Worm (Caenorhabditis elegans) whole organism, L1 larva: ENCODE results near the gene T26E4.3.

Experiments
- C34B4.2 ChIP-seq: sonication (generic microtip); optimal IDR thresholded peaks from 2 replicates; lab custom pipeline; 2017; ENCODE audit warnings: mild to moderate bottlenecking, missing genetic modification characterization, missing compliant biosample characterization
- Y116A8C.19 ChIP-seq: sonication (generic microtip); optimal IDR thresholded peaks from 2 replicates; lab custom pipeline; 2016; ENCODE audit warnings: missing compliant biosample characterization, missing genetic modification characterization, borderline replicate concordance
- alr-1 ChIP-seq: fragments of 200-800 bp; sonication (Bioruptor generic); optimal IDR thresholded peaks from 2 replicates; lab custom pipeline; 2018; ENCODE audit warnings: borderline replicate concordance, mild to moderate bottlenecking, missing genetic modification characterization, missing compliant biosample characterization
- aly-2 ChIP-seq: fragments of 150-350 bp; optimal IDR thresholded peaks from 2 replicates; lab custom pipeline; 2014; ENCODE audit warnings: missing biosample characterization, missing genetic modification characterization
- ama-1 ChIP-seq: fragments of 150-350 bp; optimal IDR thresholded peaks from 2 replicates; lab custom pipeline; 2014
- ceh-63 ChIP-seq: fragments of 200-800 bp; sonication (Bioruptor generic); optimal IDR thresholded peaks from 2 replicates; lab custom pipeline; 2018; ENCODE audit warnings: mild to moderate bottlenecking, missing genetic modification characterization, missing compliant biosample characterization
- ceh-82 ChIP-seq, 3 experiments: fragments of 150-350 bp in 1 of 3; sonication (generic microtip) in 2 of 3; optimal IDR thresholded peaks; 2 replicates each; lab custom pipeline; 2014 to 2017; ENCODE audit warnings: missing biosample characterization in 3 of 3, missing genetic modification characterization in 3 of 3
- ceh-88 ChIP-seq: fragments of 200-800 bp; sonication (Bioruptor generic); IDR thresholded peaks from 2 replicates; pipeline ENCODE4 v1.3.6; 2022; ENCODE audit warnings: missing genetic modification characterization, missing compliant biosample characterization
- dpl-1 ChIP-seq, 3 experiments: fragments of 150-350 bp in 2 of 3; sonication (generic microtip) in 1 of 3; optimal IDR thresholded peaks; 2 replicates each; lab custom pipeline; 2014 to 2017; ENCODE audit warnings: missing biosample characterization in 3 of 3, missing genetic modification characterization in 3 of 3, missing genetic modification reagents in 3 of 3
- egl-13 ChIP-seq: sonication (generic microtip); optimal IDR thresholded peaks from 2 replicates; lab custom pipeline; 2016; ENCODE audit warnings: missing genotype, missing genetic modification reagents, missing genetic modification characterization, missing compliant biosample characterization
- elt-2 ChIP-seq: sonication (generic microtip); optimal IDR thresholded peaks from 2 replicates; lab custom pipeline; 2016; ENCODE audit warnings: missing genetic modification characterization, mild to moderate bottlenecking, inconsistent platforms, missing compliant biosample characterization, missing genetic modification reagents
- ets-5 ChIP-seq: fragments of 200-800 bp; sonication (Bioruptor generic); IDR thresholded peaks from 2 replicates; pipeline ENCODE4 v1.3.6; 2022; ENCODE audit warnings: missing genetic modification characterization, missing compliant biosample characterization
- fkh-10 ChIP-seq: sonication (generic microtip); optimal IDR thresholded peaks from 2 replicates; lab custom pipeline; 2017; ENCODE audit warnings: missing biosample characterization, missing genetic modification reagents, missing genetic modification characterization
- fkh-4 ChIP-seq: sonication (generic microtip); optimal IDR thresholded peaks from 2 replicates; lab custom pipeline; 2016; ENCODE audit warnings: missing compliant biosample characterization, missing genetic modification characterization, borderline replicate concordance
- fkh-8 ChIP-seq: sonication (generic microtip); optimal IDR thresholded peaks from 2 replicates; lab custom pipeline; 2016; ENCODE audit warnings: mild to moderate bottlenecking, missing genetic modification characterization, missing compliant biosample characterization
- hlh-4 ChIP-seq: sonication (generic microtip); optimal IDR thresholded peaks from 2 replicates; lab custom pipeline; 2016; ENCODE audit warnings: mild to moderate bottlenecking, missing genetic modification characterization, missing compliant biosample characterization
- irx-1 ChIP-seq: sonication (generic microtip); optimal IDR thresholded peaks from 2 replicates; lab custom pipeline; 2016; ENCODE audit warnings: missing genetic modification characterization, missing compliant biosample characterization
- isw-1 ChIP-seq: fragments of 200-800 bp; sonication (Bioruptor generic); IDR thresholded peaks from 2 replicates; pipeline ENCODE4 v1.3.6; 2022; ENCODE audit warnings: missing genetic modification characterization, missing compliant biosample characterization
- jun-1 ChIP-seq: fragments of 150-350 bp; optimal IDR thresholded peaks from 2 replicates; lab custom pipeline; 2014; ENCODE audit warnings: missing biosample characterization, missing genetic modification reagents, missing genetic modification characterization
- lin-15B ChIP-seq: fragments of 150-350 bp; sonication (generic microtip); optimal IDR thresholded peaks from 3 replicates; lab custom pipeline; 2014; ENCODE audit warnings: missing biosample characterization, missing genetic modification characterization
- lin-35 ChIP-seq, 2 experiments: fragments of 150-350 bp; optimal IDR thresholded peaks; 2 replicates each; lab custom pipeline; 2014; ENCODE audit warnings: missing biosample characterization in 2 of 2, missing genetic modification characterization in 2 of 2, missing genetic modification reagents in 2 of 2
- lin-39 ChIP-seq: fragments of 150-350 bp; optimal IDR thresholded peaks from 2 replicates; lab custom pipeline; 2014; ENCODE audit warnings: missing biosample characterization, missing genetic modification reagents, missing genetic modification characterization
- mdl-1 ChIP-seq, 2 experiments: fragments of 150-350 bp; optimal IDR thresholded peaks; 2 replicates each; lab custom pipeline; 2014 to 2017; ENCODE audit warnings: missing biosample characterization in 2 of 2, missing genetic modification characterization in 2 of 2, inconsistent platforms in 1 of 2
- mef-2 ChIP-seq: fragments of 150-350 bp; optimal IDR thresholded peaks from 2 replicates; lab custom pipeline; 2014; ENCODE audit warnings: missing biosample characterization, missing genetic modification characterization
- mep-1 ChIP-seq: fragments of 150-350 bp; optimal IDR thresholded peaks from 2 replicates; lab custom pipeline; 2014; ENCODE audit warnings: missing biosample characterization, missing genetic modification characterization
- nhr-11 ChIP-seq: fragments of 150-350 bp; optimal IDR thresholded peaks from 2 replicates; lab custom pipeline; 2014; ENCODE audit warnings: missing biosample characterization, missing genetic modification characterization
- nhr-12 ChIP-seq: sonication (generic microtip); optimal IDR thresholded peaks from 2 replicates; lab custom pipeline; 2017; ENCODE audit warnings: missing biosample characterization, missing genetic modification characterization
- nhr-20 ChIP-seq: sonication (generic microtip); optimal IDR thresholded peaks from 2 replicates; lab custom pipeline; 2016; ENCODE audit warnings: mild to moderate bottlenecking, missing genetic modification characterization, missing compliant biosample characterization
- nhr-237 ChIP-seq: fragments of 150-350 bp; optimal IDR thresholded peaks from 2 replicates; lab custom pipeline; 2014; ENCODE audit warnings: missing biosample characterization, missing genetic modification characterization
- nhr-28 ChIP-seq: fragments of 150-350 bp; optimal IDR thresholded peaks from 2 replicates; lab custom pipeline; 2014; ENCODE audit warnings: missing biosample characterization, missing genetic modification characterization
- nhr-71 ChIP-seq: sonication (generic microtip); optimal IDR thresholded peaks from 2 replicates; lab custom pipeline; 2016; ENCODE audit warnings: mild to moderate bottlenecking, missing genetic modification characterization, moderate library complexity, missing compliant biosample characterization
- nhr-76 ChIP-seq: sonication (generic microtip); optimal IDR thresholded peaks from 2 replicates; lab custom pipeline; 2017; ENCODE audit warnings: missing biosample characterization, missing genetic modification characterization
- nhr-84 ChIP-seq: sonication (generic microtip); optimal IDR thresholded peaks from 2 replicates; lab custom pipeline; 2017; ENCODE audit warnings: missing biosample characterization, missing genetic modification characterization
- nhr-85 ChIP-seq: sonication (generic microtip); peaks from one replicate; lab custom pipeline; 2016; ENCODE audit warnings: missing genetic modification characterization, inconsistent platforms, missing compliant biosample characterization
- pag-3 ChIP-seq: sonication (generic microtip); optimal IDR thresholded peaks from 2 replicates; lab custom pipeline; 2017; ENCODE audit warnings: missing genetic modification characterization, mild to moderate bottlenecking, missing compliant biosample characterization, antibody characterized with exemption, borderline replicate concordance; ENCODE audit not compliant: insufficient read depth
- pax-3 ChIP-seq: fragments of 200-800 bp; sonication (Bioruptor generic); optimal IDR thresholded peaks from 2 replicates; lab custom pipeline; 2018; ENCODE audit warnings: mild to moderate bottlenecking, missing genetic modification characterization, moderate library complexity, missing compliant biosample characterization
- pqm-1 ChIP-seq: sonication (generic microtip); optimal IDR thresholded peaks from 3 replicates; lab custom pipeline; 2017; ENCODE audit warnings: missing biosample characterization, missing genetic modification characterization
- rnt-1 ChIP-seq: sonication (generic microtip); optimal IDR thresholded peaks from 2 replicates; lab custom pipeline; 2016; ENCODE audit warnings: mild to moderate bottlenecking, missing genetic modification characterization, moderate library complexity, missing compliant biosample characterization
- skn-1 ChIP-seq: fragments of 150-350 bp; optimal IDR thresholded peaks from 2 replicates; lab custom pipeline; 2014; ENCODE audit warnings: missing biosample characterization, missing genetic modification characterization
- snpc-4 ChIP-seq: fragments of 150-350 bp; optimal IDR thresholded peaks from 2 replicates; lab custom pipeline; 2014; ENCODE audit warnings: missing biosample characterization, missing genetic modification characterization
- sox-4 ChIP-seq: sonication (generic microtip); optimal IDR thresholded peaks from 2 replicates; lab custom pipeline; 2016; ENCODE audit warnings: missing genetic modification characterization, missing compliant biosample characterization
- sptf-1 ChIP-seq: fragments of 150-350 bp; optimal IDR thresholded peaks from 2 replicates; lab custom pipeline; 2014; ENCODE audit warnings: missing biosample characterization, missing genetic modification characterization
- tbx-2 ChIP-seq: sonication (generic microtip); optimal IDR thresholded peaks from 2 replicates; lab custom pipeline; 2016; ENCODE audit warnings: missing genetic modification characterization, missing compliant biosample characterization
- unc-130 ChIP-seq: fragments of 150-350 bp; optimal IDR thresholded peaks from 2 replicates; lab custom pipeline; 2017; ENCODE audit warnings: missing biosample characterization, missing genetic modification characterization, inconsistent platforms
- unc-62 ChIP-seq: fragments of 150-350 bp; optimal IDR thresholded peaks from 2 replicates; lab custom pipeline; 2014; ENCODE audit warnings: missing biosample characterization, missing genetic modification reagents, missing genetic modification characterization
- vab-15 ChIP-seq: sonication (generic microtip); optimal IDR thresholded peaks from 2 replicates; lab custom pipeline; 2017; ENCODE audit warnings: missing genotype, mild to moderate bottlenecking, missing genetic modification characterization, missing compliant biosample characterization
- xbp-1 ChIP-seq: sonication (generic microtip); optimal IDR thresholded peaks from 2 replicates; lab custom pipeline; 2016; ENCODE audit warnings: missing genetic modification characterization, missing compliant biosample characterization
- zip-4 ChIP-seq: fragments of 200-800 bp; sonication (Bioruptor generic); optimal IDR thresholded peaks from 2 replicates; lab custom pipeline; 2018; ENCODE audit warnings: mild to moderate bottlenecking, missing genetic modification characterization, moderate library complexity, missing compliant biosample characterization
- ztf-11 ChIP-seq, 2 experiments: sonication (generic microtip); optimal IDR thresholded peaks; 2 replicates each; lab custom pipeline; 2016 to 2017; ENCODE audit warnings: missing genetic modification characterization in 2 of 2, missing biosample characterization in 1 of 2, missing compliant biosample characterization in 1 of 2
- ztf-4 ChIP-seq: fragments of 150-350 bp; optimal IDR thresholded peaks from 2 replicates; lab custom pipeline; 2014; ENCODE audit warnings: missing biosample characterization, missing genetic modification characterization

Gene T26E4.3

DNA sequence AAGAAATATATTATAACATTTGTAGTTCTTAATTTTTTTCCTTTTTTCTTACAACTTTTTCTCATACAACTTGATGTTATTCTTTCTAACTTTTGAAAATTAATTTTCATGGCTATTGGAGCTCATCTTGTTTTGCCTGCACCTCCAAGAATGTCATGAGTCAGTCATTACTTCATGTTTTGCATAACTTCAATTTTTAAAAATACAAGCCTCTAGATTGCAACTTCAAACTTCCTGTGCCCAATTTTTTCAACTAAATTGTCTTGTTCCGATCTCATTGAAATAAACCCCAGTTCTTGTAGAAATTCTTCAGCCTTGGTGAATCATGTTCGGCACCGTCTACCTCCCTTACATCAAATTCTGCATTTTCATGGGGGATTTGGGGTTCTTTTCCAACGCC is 24.1 kb upstream of the T26E4.3 start, which contains the start of gene str-9:
Gene str-9, plus strand, starts transcription at position 301 of the 400 bp plus-strand sequence.
- TF ChIP-seq zip-4 (GFP tag; lab: Kevin White, UChicago) (no peak), nhr-20 (tag; lab: Kevin White, UChicago) (no peak), mdl-1 (tag; optimal IDR thresholded peaks at IDR 0.05; lab: Kevin White, UChicago) (no peak), ama-1 (lab: Kevin White, UChicago) (no peak), pax-3 (tag; lab: Kevin White, UChicago) (no peak)

DNA sequence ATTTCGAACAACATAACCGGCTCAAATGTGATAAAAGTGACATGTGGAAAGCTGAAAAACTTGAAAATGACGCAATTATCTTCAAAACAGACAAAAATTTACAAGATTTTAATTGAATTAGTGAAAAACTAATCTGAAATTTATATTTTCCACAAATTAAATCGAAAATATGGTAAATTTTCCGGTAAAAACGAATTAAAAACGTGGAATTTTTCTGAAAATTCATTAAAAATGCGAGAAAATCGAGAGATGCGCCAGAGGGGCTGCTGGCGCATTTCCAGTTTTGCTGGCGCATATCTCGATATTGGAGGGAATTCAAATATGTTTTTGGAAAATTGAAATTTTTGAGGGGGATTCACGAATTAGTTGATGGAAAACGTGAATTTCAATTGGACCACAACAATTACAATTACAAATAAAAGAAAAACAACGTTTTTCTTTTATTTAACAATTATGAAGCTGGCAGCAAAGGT is 16.4 kb upstream of the T26E4.3 start, which contains the start of the genes haf-3 and F57A10.2:
Gene haf-3, minus strand, starts transcription at position 51 of the 473 bp plus-strand sequence.
Gene F57A10.2, plus strand, starts transcription at position 454 of the 473 bp plus-strand sequence.
- TF ChIP-seq unc-130 (tag; lab: Kevin White, UChicago) = peak; percentile 90
- TF ChIP-seq alr-1 (tag; lab: Kevin White, UChicago) = no peak
- peak; percentile 92 for TF ChIP-seq egl-13 (tag; lab: Kevin White, UChicago)
- no peak for TF ChIP-seq nhr-76 (tag; lab: Kevin White, UChicago)
- TF ChIP-seq sox-4 = peak; percentile 87
- peak; percentile 94 for TF ChIP-seq lin-39 (tag; lab: Kevin White, UChicago)
- TF ChIP-seq nhr-28 = peak; percentile 39
- TF ChIP-seq nhr-12 (tag; lab: Kevin White, UChicago) = no peak
- TF ChIP-seq nhr-237 = peak; percentile 50
- TF ChIP-seq nhr-84 (tag; lab: Kevin White, UChicago) = no peak
- TF ChIP-seq aly-2 (tag; lab: Kevin White, UChicago) = peak; percentile 87
- peak; percentile 80 for TF ChIP-seq pax-3 (tag; lab: Kevin White, UChicago)
- peak; percentile 97 for TF ChIP-seq rnt-1 (tag; lab: Kevin White, UChicago)
- no peak for TF ChIP-seq unc-62 (GFP tag; lab: Kevin White, UChicago)
- peak; percentile 99 for TF ChIP-seq lin-35 (GFP tag; optimal IDR thresholded peaks at IDR 0.05; lab: Kevin White, UChicago)
- TF ChIP-seq mef-2 (tag; lab: Kevin White, UChicago) = peak; percentile 45
- TF ChIP-seq ceh-88 (GFP tag; lab: Robert Waterston, UW) = peak; percentile 69; the same call in 1 of the 2 replicates
- TF ChIP-seq skn-1 = peak; percentile 91
- TF ChIP-seq sptf-1 (tag; lab: Kevin White, UChicago) = no peak
- TF ChIP-seq nhr-71 (tag; lab: Kevin White, UChicago) = peak; percentile 96
- TF ChIP-seq mdl-1 (tag; optimal IDR thresholded peaks at IDR 0.05; lab: Kevin White, UChicago) = peak in 1 of 2 experiments; percentile 88
- peak; percentile 98 for TF ChIP-seq nhr-85 (tag; lab: Kevin White, UChicago)
- TF ChIP-seq ztf-11 (tag; optimal IDR thresholded peaks at IDR 0.05; lab: Kevin White, UChicago) = peak; percentile 4 to 83
- peak; percentile 92 for TF ChIP-seq irx-1
- TF ChIP-seq Y116A8C.19 (tag; lab: Kevin White, UChicago) = no peak
- peak; percentile 88 for TF ChIP-seq lin-15B
- peak; percentile 92 for TF ChIP-seq fkh-8 (tag; lab: Kevin White, UChicago)
- peak; percentile 96 to 97 (median 97) for TF ChIP-seq ceh-82 (tag; optimal IDR thresholded peaks at IDR 0.05; lab: Kevin White, UChicago)
- peak; percentile 98 for TF ChIP-seq mep-1 (tag; lab: Kevin White, UChicago)
- peak; percentile 94 for TF ChIP-seq tbx-2
- TF ChIP-seq isw-1 (GFP tag; lab: Robert Waterston, UW) = peak; percentile 91
- TF ChIP-seq nhr-11 (tag; lab: Kevin White, UChicago) = peak; percentile 90
- TF ChIP-seq hlh-4 = no peak
- peak; percentile 70 for TF ChIP-seq ztf-4 (tag; lab: Kevin White, UChicago)
- TF ChIP-seq ceh-63 (GFP tag; lab: Kevin White, UChicago) = no peak
- TF ChIP-seq fkh-4 = peak; percentile 72
- TF ChIP-seq jun-1 (tag; lab: Kevin White, UChicago) = peak; percentile 82
- TF ChIP-seq pag-3 (tag; lab: Kevin White, UChicago) = no peak
- TF ChIP-seq snpc-4 (tag; lab: Kevin White, UChicago) = peak; percentile 92
- TF ChIP-seq xbp-1 (tag; lab: Kevin White, UChicago) = peak; percentile 95
- TF ChIP-seq pqm-1 = no peak
- peak; percentile 99 for TF ChIP-seq dpl-1 (GFP tag; optimal IDR thresholded peaks at IDR 0.05; lab: Kevin White, UChicago)
- peak; percentile 80 for TF ChIP-seq elt-2 (tag; lab: Kevin White, UChicago)
- TF ChIP-seq fkh-10 (GFP tag; lab: Kevin White, UChicago) = peak; percentile 75
- peak; percentile 6 for TF ChIP-seq C34B4.2 (tag; lab: Kevin White, UChicago)
- no peak for TF ChIP-seq vab-15 (tag; lab: Kevin White, UChicago)
- TF ChIP-seq ets-5 = no peak
- peak; percentile 53 for TF ChIP-seq ama-1 (lab: Kevin White, UChicago)
- TF ChIP-seq nhr-20 (tag; lab: Kevin White, UChicago) = peak; percentile 95
